Fruit fly (Drosophila melanogaster) whole organism, embryonic: Measurements from ENCODE around the gene Acp29AB.
A peak's percentile ranks its signal among the peaks of the same experiment; 100 is the strongest.

Experiments used
- Atf-2 ChIP-seq: fragments of 200-800 bp; sonication (Bioruptor generic); optimal IDR thresholded peaks from 2 replicates; lab custom pipeline; 2016; ENCODE audit warnings: missing biosample characterization, missing genetic modification characterization
- B-H1 ChIP-seq: fragments of 200-800 bp; sonication (Bioruptor generic); IDR thresholded peaks from 3 replicates; pipeline ENCODE4 v1.3.6; 2022; ENCODE audit warnings: missing biosample characterization, missing genetic modification characterization
- B-H2 ChIP-seq: fragments of 200-800 bp; sonication (Bioruptor generic); optimal IDR thresholded peaks from 2 replicates; lab custom pipeline; 2018; ENCODE audit warnings: missing biosample characterization, mild to moderate bottlenecking, missing genetic modification characterization
- CG10267 ChIP-seq: fragments of 200-800 bp; sonication (Bioruptor generic); optimal IDR thresholded peaks from 2 replicates; lab custom pipeline; 2018; ENCODE audit warnings: missing biosample characterization, mild to moderate bottlenecking, missing genetic modification characterization, moderate library complexity
- CG11456 ChIP-seq: fragments of 200-800 bp; sonication (Bioruptor generic); IDR thresholded peaks from 3 replicates; pipeline ENCODE4 v1.3.6; 2022; ENCODE audit warnings: missing biosample characterization, missing genetic modification characterization
- CG14965 ChIP-seq: fragments of 200-800 bp; sonication (Bioruptor generic); optimal IDR thresholded peaks from 2 replicates; lab custom pipeline; 2016; ENCODE audit warnings: missing biosample characterization, missing genetic modification characterization, borderline replicate concordance
- CG15269 ChIP-seq: fragments of 200-800 bp; sonication (Bioruptor generic); optimal IDR thresholded peaks from 2 replicates; lab custom pipeline; 2018; ENCODE audit warnings: missing biosample characterization, mild to moderate bottlenecking, missing genetic modification characterization, moderate library complexity
- CG1647 ChIP-seq: fragments of 200-800 bp; sonication (Bioruptor generic); optimal IDR thresholded peaks from 3 replicates; lab custom pipeline; 2016; ENCODE audit warnings: missing biosample characterization, missing genetic modification characterization
- CG17612 ChIP-seq: fragments of 200-800 bp; sonication (Bioruptor generic); IDR thresholded peaks from 2 replicates; pipeline ENCODE4 v1.3.6; 2022; ENCODE audit warnings: missing biosample characterization, missing genetic modification characterization
- CG1792 ChIP-seq: fragments of 200-800 bp; sonication (Bioruptor generic); optimal IDR thresholded peaks from 2 replicates; lab custom pipeline; 2016; ENCODE audit warnings: missing biosample characterization, missing genetic modification characterization
- CG18764 ChIP-seq: fragments of 200-800 bp; sonication (Bioruptor generic); optimal IDR thresholded peaks from 3 replicates; lab custom pipeline; 2016; ENCODE audit warnings: missing biosample characterization, missing genetic modification characterization
- CG2116 ChIP-seq: fragments of 200-800 bp; sonication (Bioruptor generic); optimal IDR thresholded peaks from 3 replicates; lab custom pipeline; 2018; ENCODE audit warnings: missing biosample characterization, mild to moderate bottlenecking, missing genetic modification characterization
- CG30431 ChIP-seq: fragments of 200-800 bp; sonication (Bioruptor generic); optimal IDR thresholded peaks from 2 replicates; lab custom pipeline; 2017; ENCODE audit warnings: missing biosample characterization, missing genetic modification characterization
- CG4282 ChIP-seq: fragments of 200-800 bp; sonication (Bioruptor generic); optimal IDR thresholded peaks from 2 replicates; lab custom pipeline; 2016; ENCODE audit warnings: missing biosample characterization, missing genetic modification characterization
- CG4328 ChIP-seq: fragments of 200-800 bp; sonication (Bioruptor generic); optimal IDR thresholded peaks from 3 replicates; lab custom pipeline; 2017; ENCODE audit warnings: missing biosample characterization, missing genetic modification reagents, missing genetic modification characterization
- CG43689 ChIP-seq: fragments of 200-800 bp; sonication (Bioruptor generic); IDR thresholded peaks from 2 replicates; pipeline ENCODE4 v1.3.6; 2022; ENCODE audit warnings: missing biosample characterization, missing genetic modification characterization
- CG4820 ChIP-seq: fragments of 200-800 bp; sonication (Bioruptor generic); optimal IDR thresholded peaks from 3 replicates; lab custom pipeline; 2016; ENCODE audit warnings: missing biosample characterization, missing genetic modification characterization
- CG6689 ChIP-seq: fragments of 200-800 bp; sonication (Bioruptor generic); IDR thresholded peaks from 2 replicates; pipeline ENCODE4 v1.3.6; 2022; ENCODE audit warnings: missing biosample characterization, missing genetic modification characterization
- CG6813 ChIP-seq: fragments of 200-800 bp; sonication (Bioruptor generic); optimal IDR thresholded peaks from 2 replicates; lab custom pipeline; 2017; ENCODE audit warnings: missing biosample characterization, missing genetic modification characterization, mild to moderate bottlenecking, moderate library complexity, missing genetic modification reagents
- CG6854 ChIP-seq: fragments of 200-800 bp; sonication (Bioruptor generic); optimal IDR thresholded peaks from 3 replicates; lab custom pipeline; 2017; ENCODE audit warnings: missing biosample characterization, mild to moderate bottlenecking, missing genetic modification characterization
- CG7839 ChIP-seq: fragments of 200-800 bp; sonication (Bioruptor generic); optimal IDR thresholded peaks from 3 replicates; lab custom pipeline; 2018; ENCODE audit warnings: missing biosample characterization, mild to moderate bottlenecking, missing genetic modification characterization, moderate library complexity
- CG9437 ChIP-seq: fragments of 200-800 bp; sonication (Bioruptor generic); optimal IDR thresholded peaks from 2 replicates; lab custom pipeline; 2018; ENCODE audit warnings: missing biosample characterization, mild to moderate bottlenecking, missing genetic modification characterization
- D19B ChIP-seq: fragments of 200-800 bp; sonication (Bioruptor generic); optimal IDR thresholded peaks from 2 replicates; lab custom pipeline; 2017; ENCODE audit warnings: missing biosample characterization, mild to moderate bottlenecking, missing genetic modification characterization
- Dll ChIP-seq: fragments of 200-800 bp; sonication (Bioruptor generic); IDR thresholded peaks from 4 replicates; pipeline ENCODE4 v1.3.6; 2022; ENCODE audit warnings: missing biosample characterization, missing genetic modification characterization; ENCODE audit not compliant: partially characterized antibody
- H2.0 ChIP-seq: fragments of 200-800 bp; sonication (Bioruptor generic); IDR thresholded peaks from 2 replicates; pipeline ENCODE4 v1.3.6; 2022; ENCODE audit warnings: missing biosample characterization, missing genetic modification characterization
- Kr ChIP-seq: fragments of 200-800 bp; sonication (Bioruptor generic); optimal IDR thresholded peaks from 2 replicates; lab custom pipeline; 2017; ENCODE audit warnings: missing biosample characterization, mild to moderate bottlenecking, missing genetic modification characterization
- Neu2 ChIP-seq: fragments of 200-800 bp; sonication (Bioruptor generic); optimal IDR thresholded peaks from 3 replicates; lab custom pipeline; 2016; ENCODE audit warnings: missing biosample characterization, missing genetic modification characterization, borderline replicate concordance
- Nf-YB ChIP-seq: fragments of 200-800 bp; sonication (Bioruptor generic); optimal IDR thresholded peaks from 3 replicates; lab custom pipeline; 2019; ENCODE audit warnings: missing biosample characterization, mild to moderate bottlenecking, missing genetic modification characterization, moderate library complexity
- Taf1 ChIP-seq: fragments of 200-800 bp; sonication (Bioruptor generic); IDR thresholded peaks from 2 replicates; pipeline ENCODE4 v1.3.6; 2022; ENCODE audit warnings: missing biosample characterization, missing genetic modification characterization
- bab2 ChIP-seq: fragments of 200-800 bp; sonication (Bioruptor generic); optimal IDR thresholded peaks from 2 replicates; lab custom pipeline; 2016; ENCODE audit warnings: missing biosample characterization, missing genetic modification characterization
- cato ChIP-seq: fragments of 200-800 bp; sonication (Bioruptor generic); optimal IDR thresholded peaks from 2 replicates; lab custom pipeline; 2016; ENCODE audit warnings: missing biosample characterization, missing genetic modification characterization, borderline replicate concordance
- caup ChIP-seq: fragments of 200-800 bp; sonication (Bioruptor generic); optimal IDR thresholded peaks from 3 replicates; lab custom pipeline; 2017; ENCODE audit warnings: missing biosample characterization, mild to moderate bottlenecking, missing genetic modification characterization, moderate library complexity; ENCODE audit not compliant: severe bottlenecking
- ci ChIP-seq: fragments of 200-800 bp; sonication (Bioruptor generic); IDR thresholded peaks from 3 replicates; pipeline ENCODE4 v1.3.6; 2022; ENCODE audit warnings: missing biosample characterization, missing genetic modification characterization
- gce ChIP-seq: fragments of 200-800 bp; sonication (Bioruptor generic); IDR thresholded peaks from 3 replicates; pipeline ENCODE4 v1.3.6; 2022; ENCODE audit warnings: missing biosample characterization, missing genetic modification characterization
- jing ChIP-seq: fragments of 200-800 bp; sonication (Bioruptor generic); optimal IDR thresholded peaks from 2 replicates; lab custom pipeline; 2018; ENCODE audit warnings: missing biosample characterization, mild to moderate bottlenecking, missing genetic modification characterization
- lbe ChIP-seq: fragments of 200-800 bp; sonication (Bioruptor generic); optimal IDR thresholded peaks from 2 replicates; lab custom pipeline; 2016; ENCODE audit warnings: missing biosample characterization, mild to moderate bottlenecking, missing genetic modification characterization
- lola ChIP-seq, 3 experiments: fragments of >200 bp in 2 of 3; fragments of 200-800 bp in 1 of 3; sonication (Bioruptor generic) in 1 of 3; optimal IDR thresholded peaks; 2 replicates each; lab custom pipeline; 2017 to 2019; ENCODE audit warnings: missing biosample characterization in 3 of 3, missing genetic modification characterization in 3 of 3, mild to moderate bottlenecking in 1 of 3, moderate library complexity in 1 of 3
- oc ChIP-seq: fragments of 200-800 bp; sonication (Bioruptor generic); optimal IDR thresholded peaks from 2 replicates; lab custom pipeline; 2018; ENCODE audit warnings: missing biosample characterization, mild to moderate bottlenecking, missing genetic modification characterization, moderate library complexity
- odd ChIP-seq: fragments of 200-800 bp; sonication (Bioruptor generic); optimal IDR thresholded peaks from 2 replicates; lab custom pipeline; 2017; ENCODE audit warnings: missing biosample characterization, mild to moderate bottlenecking, missing genetic modification characterization
- onecut ChIP-seq: fragments of 200-800 bp; sonication (Bioruptor generic); IDR thresholded peaks from 2 replicates; pipeline ENCODE4 v1.3.6; 2022; ENCODE audit warnings: missing biosample characterization, missing genetic modification characterization
- salm ChIP-seq: fragments of 200-800 bp; sonication (Bioruptor generic); optimal IDR thresholded peaks from 2 replicates; lab custom pipeline; 2018; ENCODE audit warnings: missing biosample characterization, mild to moderate bottlenecking, missing genetic modification characterization
- scrt ChIP-seq: fragments of 200-800 bp; sonication (Bioruptor generic); optimal IDR thresholded peaks from 2 replicates; lab custom pipeline; 2018; ENCODE audit warnings: missing biosample characterization, mild to moderate bottlenecking, missing genetic modification characterization, moderate library complexity
- so ChIP-seq: fragments of 200-800 bp; sonication (Bioruptor generic); IDR thresholded peaks from 3 replicates; pipeline ENCODE4 v1.3.6; 2022; ENCODE audit warnings: missing biosample characterization, missing genetic modification characterization
- sob ChIP-seq: fragments of 200-800 bp; sonication (Bioruptor generic); IDR thresholded peaks from 2 replicates; pipeline ENCODE4 v1.3.6; 2022; ENCODE audit warnings: missing biosample characterization, missing genetic modification characterization
- sug ChIP-seq: fragments of 200-800 bp; optimal IDR thresholded peaks from 2 replicates; lab custom pipeline; 2019; ENCODE audit warnings: missing biosample characterization, mild to moderate bottlenecking, missing genetic modification characterization, moderate library complexity
- tll ChIP-seq, 2 experiments: fragments of 200-800 bp in 1 of 2; fragments of >200 bp in 1 of 2; sonication (Bioruptor generic) in 1 of 2; optimal IDR thresholded peaks; 2 replicates each; lab custom pipeline; 2017 to 2019; ENCODE audit warnings: missing biosample characterization in 2 of 2, missing genetic modification characterization in 2 of 2, mild to moderate bottlenecking in 1 of 2, moderate library complexity in 1 of 2
- trem ChIP-seq: fragments of 200-800 bp; optimal IDR thresholded peaks from 3 replicates; lab custom pipeline; 2019; ENCODE audit warnings: missing biosample characterization, mild to moderate bottlenecking, missing genetic modification characterization, moderate library complexity

Gene Acp29AB

dm6 chr2L:8403286-8404270 is 10.6 kb upstream of the Acp29AB start, which contains the start of gene emb (continued):
- peak; percentile 29 for TF ChIP-seq CG18764
- peak; percentile 13 for TF ChIP-seq cato
- TF ChIP-seq trem (tag; lab: Kevin White, UChicago) = peak; percentile 68
- no peak for TF ChIP-seq oc (tag; lab: Kevin White, UChicago)
- TF ChIP-seq caup (GFP tag; lab: Kevin White, UChicago) = peak; percentile 36
- peak; percentile 32 for TF ChIP-seq CG1792 (GFP tag; lab: Kevin White, UChicago)
- TF ChIP-seq Dll (GFP tag; lab: Robert Waterston, UW) = peak; percentile 94
- TF ChIP-seq CG11456 (GFP tag; lab: Robert Waterston, UW) = peak; percentile 26; the same call in 2 of the 3 replicates
- no peak for TF ChIP-seq CG17612
- TF ChIP-seq CG4820 (GFP tag; lab: Kevin White, UChicago) = peak; percentile 48
- peak; percentile 100 for TF ChIP-seq CG2116
- peak; percentile 49 for TF ChIP-seq CG1647 (GFP tag; lab: Kevin White, UChicago)
- peak; percentile 68 for TF ChIP-seq CG9437 (GFP tag; lab: Kevin White, UChicago)
- peak; percentile 7 for TF ChIP-seq lbe
- 0 out of 3 replicates have a peak, but pooled peaks have one; percentile 15 for TF ChIP-seq ci (GFP tag; lab: Robert Waterston, UW)
- no peak for TF ChIP-seq B-H1 (GFP tag; lab: Robert Waterston, UW)
- peak; percentile 40 for TF ChIP-seq CG4328
- no peak for TF ChIP-seq jing (GFP tag; lab: Kevin White, UChicago)
- peak; percentile 43 for TF ChIP-seq bab2 (GFP tag; lab: Kevin White, UChicago)
- TF ChIP-seq onecut (GFP tag; lab: Robert Waterston, UW) = peak; percentile 1; the same call in 1 of the 2 replicates
- TF ChIP-seq salm (tag; lab: Kevin White, UChicago) = no peak
- no peak for TF ChIP-seq Kr (GFP tag; lab: Kevin White, UChicago)
- no peak for TF ChIP-seq so (GFP tag; lab: Robert Waterston, UW)
- TF ChIP-seq sug (tag; lab: Kevin White, UChicago) = no peak
- TF ChIP-seq Atf-2 (GFP tag; lab: Kevin White, UChicago) = peak; percentile 18
- TF ChIP-seq gce (GFP tag; lab: Robert Waterston, UW) = no peak
- no peak for TF ChIP-seq CG4282
- TF ChIP-seq CG10267 (tag; lab: Kevin White, UChicago) = peak; percentile 74
- peak in 1 of 2 experiments; percentile 1 for TF ChIP-seq tll (GFP tag; optimal IDR thresholded peaks at IDR 0.05; lab: Kevin White, UChicago)
- no peak for TF ChIP-seq Nf-YB (GFP tag; lab: Kevin White, UChicago)
- 0 out of 2 replicates have a peak, but pooled peaks have one; percentile 24 for TF ChIP-seq Taf1
- peak in 1 of 3 experiments; percentile 38 for TF ChIP-seq lola (GFP tag; optimal IDR thresholded peaks at IDR 0.05; lab: Kevin White, UChicago)
- TF ChIP-seq CG6689 (GFP tag; lab: Robert Waterston, UW) = 0 out of 2 replicates have a peak, but pooled peaks have one; percentile 34
- TF ChIP-seq CG7839 = no peak
- TF ChIP-seq H2.0 = 0 out of 2 replicates have a peak, but pooled peaks have one; percentile 22
- TF ChIP-seq scrt = no peak
- no peak for TF ChIP-seq Neu2
- peak; percentile 57; the same call in 1 of the 2 replicates for TF ChIP-seq sob
- TF ChIP-seq CG14965 (GFP tag; lab: Kevin White, UChicago) = no peak
- no peak for TF ChIP-seq CG6854 (GFP tag; lab: Kevin White, UChicago)
- no peak for TF ChIP-seq D19B (GFP tag; lab: Kevin White, UChicago)
- TF ChIP-seq CG30431 = no peak
- TF ChIP-seq B-H2 (GFP tag; lab: Kevin White, UChicago) = peak; percentile 64
- TF ChIP-seq odd (GFP tag; lab: Kevin White, UChicago) = no peak
- no peak for TF ChIP-seq CG43689
- TF ChIP-seq CG15269 (tag; lab: Kevin White, UChicago) = no peak
- TF ChIP-seq CG6813 (GFP tag; lab: Kevin White, UChicago) = no peak
